Worm (Caenorhabditis elegans) whole organism, early embryonic: ENCODE results near the gene popl-5.

ENCODE experiments used
- B0310.2 ChIP-seq: sonication (generic microtip); optimal IDR thresholded peaks from 2 replicates; lab custom pipeline; 2016; ENCODE audit warnings: mild to moderate bottlenecking, missing genetic modification characterization, missing compliant biosample characterization
- F13C5.2 ChIP-seq: sonication (generic microtip); optimal IDR thresholded peaks from 2 replicates; lab custom pipeline; 2017; ENCODE audit warnings: mild to moderate bottlenecking, missing genetic modification characterization, inconsistent platforms, missing compliant biosample characterization
- aly-1 ChIP-seq: sonication (generic microtip); optimal IDR thresholded peaks from 2 replicates; lab custom pipeline; 2016; ENCODE audit warnings: missing genetic modification characterization, missing compliant biosample characterization
- ama-1 ChIP-seq: fragments of 150-350 bp; optimal IDR thresholded peaks from 2 replicates; lab custom pipeline; 2014
- ceh-13 ChIP-seq: fragments of 200-800 bp; sonication (Bioruptor generic); optimal IDR thresholded peaks from 2 replicates; lab custom pipeline; 2018; ENCODE audit warnings: mild to moderate bottlenecking, missing genetic modification characterization, missing compliant biosample characterization
- flt-1 ChIP-seq: fragments of 200-800 bp; sonication (Bioruptor generic); IDR thresholded peaks from 2 replicates; pipeline ENCODE4 v1.3.6; 2022; ENCODE audit warnings: missing genetic modification characterization, missing compliant biosample characterization
- hmbx-1 ChIP-seq: sonication (generic microtip); optimal IDR thresholded peaks from 2 replicates; lab custom pipeline; 2016; ENCODE audit warnings: mild to moderate bottlenecking, missing genetic modification characterization, missing compliant biosample characterization
- hmg-4 ChIP-seq: fragments of 200-800 bp; sonication (Bioruptor generic); optimal IDR thresholded peaks from 2 replicates; lab custom pipeline; 2018; ENCODE audit warnings: mild to moderate bottlenecking, missing genetic modification characterization, missing compliant biosample characterization
- hnd-1 ChIP-seq: sonication (generic microtip); optimal IDR thresholded peaks from 2 replicates; lab custom pipeline; 2016; ENCODE audit warnings: missing genetic modification characterization, missing compliant biosample characterization
- scrt-1 ChIP-seq: fragments of 200-800 bp; sonication (Bioruptor generic); IDR thresholded peaks from 2 replicates; pipeline ENCODE4 v1.3.6; 2022; ENCODE audit warnings: missing genetic modification characterization, missing compliant biosample characterization
- sea-1 ChIP-seq: fragments of 200-800 bp; sonication (Bioruptor generic); conservative IDR thresholded peaks from 2 replicates; pipeline ENCODE4 v1.3.6; 2022; ENCODE audit warnings: missing genetic modification characterization, missing compliant biosample characterization
- tbx-11 ChIP-seq: fragments of 200-800 bp; sonication (Bioruptor generic); IDR thresholded peaks from 2 replicates; pipeline ENCODE4 v1.3.6; 2022; ENCODE audit warnings: missing genetic modification characterization, missing compliant biosample characterization
- tbx-37 ChIP-seq: fragments of 200-800 bp; sonication (Bioruptor generic); conservative IDR thresholded peaks from 2 replicates; pipeline ENCODE4 v1.3.6; 2022; ENCODE audit warnings: missing genetic modification reagents, missing genetic modification characterization, missing compliant biosample characterization

- TF ChIP-seq ama-1 (lab: Kevin White, UChicago) (no peak), tbx-37 (GFP tag; lab: Robert Waterston, UW) (no peak), sea-1 (GFP tag; lab: Robert Waterston, UW) (no peak), hmbx-1 (tag; lab: Kevin White, UChicago) (no peak), flt-1 (GFP tag; lab: Robert Waterston, UW) (no peak), F13C5.2 (tag; lab: Kevin White, UChicago) (no peak), aly-1 (tag; lab: Kevin White, UChicago) (no peak), hmg-4 (no peak), ceh-13 (GFP tag; lab: Kevin White, UChicago) (no peak), hnd-1 (tag; lab: Kevin White, UChicago) (no peak), B0310.2 (no peak), tbx-11 (GFP tag; lab: Robert Waterston, UW) (no peak), scrt-1 (GFP tag; lab: Robert Waterston, UW) (no peak)
These were observed 34.6 kb downstream of the popl-5 start for ce11 chrIII:11452530-11452929.
